Worm (Caenorhabditis elegans) whole organism, young adult: ENCODE data around the gene snf-10.
A peak's percentile ranks its signal among the peaks of the same experiment; 100 is the strongest.

Source experiments
- B0019.2 ChIP-seq: fragments of 200-800 bp; sonication (Bioruptor generic); conservative IDR thresholded peaks from 2 replicates; pipeline ENCODE4 v1.3.6; 2022; ENCODE audit warnings: missing genetic modification reagents, missing genetic modification characterization, missing compliant biosample characterization
- C17E4.6 ChIP-seq: fragments of 200-800 bp; sonication (Bioruptor generic); IDR thresholded peaks from 2 replicates; pipeline ENCODE4 v1.3.6; 2022; ENCODE audit warnings: missing genetic modification reagents, missing genetic modification characterization, missing compliant biosample characterization
- D2030.7 ChIP-seq: fragments of 200-800 bp; sonication (Bioruptor generic); IDR thresholded peaks from 2 replicates; pipeline ENCODE4 v1.3.6; 2022; ENCODE audit warnings: missing genetic modification reagents, missing genetic modification characterization, missing compliant biosample characterization
- F22D6.2 ChIP-seq: sonication (generic microtip); optimal IDR thresholded peaks from 2 replicates; lab custom pipeline; 2016; ENCODE audit warnings: mild to moderate bottlenecking, missing genetic modification characterization, missing compliant biosample characterization
- F37B4.10 ChIP-seq: fragments of 200-800 bp; sonication (Bioruptor generic); IDR thresholded peaks from 2 replicates; pipeline ENCODE4 v1.3.6; 2022; ENCODE audit warnings: missing genetic modification characterization, missing compliant biosample characterization
- F39B2.1 ChIP-seq: fragments of 200-800 bp; sonication (Bioruptor generic); IDR thresholded peaks from 2 replicates; pipeline ENCODE4 v1.3.6; 2022; ENCODE audit warnings: missing genetic modification reagents, missing genetic modification characterization, missing compliant biosample characterization
- F49E8.2 ChIP-seq: sonication (generic microtip); optimal IDR thresholded peaks from 3 replicates; lab custom pipeline; 2017; ENCODE audit warnings: missing genetic modification characterization, mild to moderate bottlenecking, missing compliant biosample characterization, antibody characterized with exemption, moderate library complexity; ENCODE audit not compliant: insufficient read depth
- K11D2.4 ChIP-seq: fragments of 200-800 bp; sonication (Bioruptor generic); IDR thresholded peaks from 2 replicates; pipeline ENCODE4 v1.3.6; 2022; ENCODE audit warnings: missing genetic modification reagents, missing genetic modification characterization, missing compliant biosample characterization
- Y53F4B.3 ChIP-seq: fragments of 200-800 bp; sonication (Bioruptor generic); IDR thresholded peaks from 2 replicates; pipeline ENCODE4 v1.3.6; 2022; ENCODE audit warnings: missing genetic modification reagents, missing genetic modification characterization, missing compliant biosample characterization
- Y53G8AR.9 ChIP-seq: fragments of 200-800 bp; sonication (Bioruptor generic); conservative IDR thresholded peaks from 2 replicates; pipeline ENCODE4 v1.3.6; 2022; ENCODE audit warnings: missing genetic modification reagents, missing genetic modification characterization, missing compliant biosample characterization
- ama-1 ChIP-seq, 3 experiments: fragments of 150-350 bp in 1 of 3; sonication (generic microtip) in 2 of 3; optimal IDR thresholded peaks; 2 replicates each; lab custom pipeline; 2014 to 2018; ENCODE audit warnings: missing biosample characterization in 2 of 3, missing genetic modification characterization in 2 of 3, missing genetic modification reagents in 2 of 3
- attf-5 ChIP-seq: fragments of 200-800 bp; sonication (Bioruptor generic); optimal IDR thresholded peaks from 2 replicates; lab custom pipeline; 2018; ENCODE audit warnings: mild to moderate bottlenecking, missing genetic modification characterization, missing compliant biosample characterization
- attf-6 ChIP-seq: fragments of 200-800 bp; sonication (Bioruptor generic); IDR thresholded peaks from 2 replicates; pipeline ENCODE4 v1.3.6; 2022; ENCODE audit warnings: missing genetic modification reagents, missing genetic modification characterization, missing compliant biosample characterization
- ccch-3 ChIP-seq: fragments of 200-800 bp; sonication (Bioruptor generic); optimal IDR thresholded peaks from 2 replicates; lab custom pipeline; 2018; ENCODE audit warnings: mild to moderate bottlenecking, missing genetic modification characterization, missing compliant biosample characterization
- cebp-1 ChIP-seq, 2 experiments: fragments of 200-800 bp in 1 of 2; sonication (Bioruptor generic) in 1 of 2; sonication (generic microtip) in 1 of 2; IDR thresholded peaks in 1 of 2; optimal IDR thresholded peaks in 1 of 2; 2 replicates each; pipeline versions ENCODE4 v1.3.6 to Lab custom; 2017 to 2022; ENCODE audit warnings: missing compliant biosample characterization in 2 of 2, missing genetic modification characterization in 2 of 2, mild to moderate bottlenecking in 1 of 2, missing genetic modification reagents in 1 of 2, moderate library complexity in 1 of 2
- ceh-58 ChIP-seq: fragments of 200-800 bp; sonication (Bioruptor generic); IDR thresholded peaks from 2 replicates; pipeline ENCODE4 v1.3.6; 2022; ENCODE audit warnings: missing genetic modification characterization, missing compliant biosample characterization
- chd-7 ChIP-seq: sonication (generic microtip); optimal IDR thresholded peaks from 2 replicates; lab custom pipeline; 2016; ENCODE audit warnings: mild to moderate bottlenecking, missing genetic modification characterization, moderate library complexity, missing compliant biosample characterization
- dpff-1 ChIP-seq: sonication (generic microtip); optimal IDR thresholded peaks from 2 replicates; lab custom pipeline; 2017; ENCODE audit warnings: mild to moderate bottlenecking, missing genetic modification characterization, missing compliant biosample characterization
- dpl-1 ChIP-seq: fragments of 150-350 bp; optimal IDR thresholded peaks from 2 replicates; lab custom pipeline; 2014; ENCODE audit warnings: missing biosample characterization, missing genetic modification reagents, missing genetic modification characterization
- ets-4 ChIP-seq: fragments of 200-800 bp; sonication (Bioruptor generic); optimal IDR thresholded peaks from 2 replicates; lab custom pipeline; 2018; ENCODE audit warnings: mild to moderate bottlenecking, missing genetic modification characterization, missing compliant biosample characterization
- hmg-1.2 ChIP-seq: fragments of 200-800 bp; sonication (Bioruptor generic); IDR thresholded peaks from 2 replicates; pipeline ENCODE4 v1.3.6; 2022; ENCODE audit warnings: missing genetic modification reagents, missing genetic modification characterization, missing compliant biosample characterization
- hmg-20 ChIP-seq: fragments of 200-800 bp; sonication (Bioruptor generic); IDR thresholded peaks from 2 replicates; pipeline ENCODE4 v1.3.6; 2022; ENCODE audit warnings: missing genetic modification reagents, missing genetic modification characterization, missing compliant biosample characterization
- hsf-1 ChIP-seq: fragments of 200-800 bp; sonication (Bioruptor generic); IDR thresholded peaks from 2 replicates; pipeline ENCODE4 v1.3.6; 2022; ENCODE audit warnings: missing genetic modification reagents, missing genetic modification characterization, missing compliant biosample characterization
- lag-1 ChIP-seq: fragments of 200-800 bp; sonication (Bioruptor generic); IDR thresholded peaks from 2 replicates; pipeline ENCODE4 v1.3.6; 2022; ENCODE audit warnings: missing genetic modification reagents, missing genetic modification characterization, missing compliant biosample characterization
- lsl-1 ChIP-seq: fragments of 200-800 bp; sonication (Bioruptor generic); optimal IDR thresholded peaks from 2 replicates; lab custom pipeline; 2018; ENCODE audit warnings: mild to moderate bottlenecking, missing genetic modification characterization, moderate library complexity, missing compliant biosample characterization
- madf-10 ChIP-seq: sonication (generic microtip); optimal IDR thresholded peaks from 2 replicates; lab custom pipeline; 2016; ENCODE audit warnings: mild to moderate bottlenecking, missing genetic modification characterization, missing compliant biosample characterization
- madf-6 ChIP-seq: fragments of 200-800 bp; sonication (Bioruptor generic); IDR thresholded peaks from 2 replicates; pipeline ENCODE4 v1.3.6; 2022; ENCODE audit warnings: missing genetic modification reagents, missing genetic modification characterization, missing compliant biosample characterization
- mel-28 ChIP-seq: sonication (generic microtip); optimal IDR thresholded peaks from 2 replicates; lab custom pipeline; 2016; ENCODE audit warnings: borderline replicate concordance, mild to moderate bottlenecking, missing genetic modification characterization, missing compliant biosample characterization
- mes-4 ChIP-seq: sonication (generic microtip); optimal IDR thresholded peaks from 2 replicates; lab custom pipeline; 2016; ENCODE audit warnings: missing genotype, missing genetic modification characterization, missing compliant biosample characterization
- nhr-80 ChIP-seq: sonication (generic microtip); optimal IDR thresholded peaks from 2 replicates; lab custom pipeline; 2016; ENCODE audit warnings: missing genetic modification characterization, missing compliant biosample characterization
- nhr-90 ChIP-seq: sonication (generic microtip); optimal IDR thresholded peaks from 2 replicates; lab custom pipeline; 2016; ENCODE audit warnings: missing genotype, mild to moderate bottlenecking, missing genetic modification characterization, missing compliant biosample characterization
- pbrm-1 ChIP-seq: fragments of 200-800 bp; sonication (Bioruptor generic); IDR thresholded peaks from 2 replicates; pipeline ENCODE4 v1.3.6; 2022; ENCODE audit warnings: missing genetic modification reagents, missing genetic modification characterization, missing compliant biosample characterization
- rcor-1 ChIP-seq: fragments of 200-800 bp; sonication (Bioruptor generic); IDR thresholded peaks from 2 replicates; pipeline ENCODE4 v1.3.6; 2022; ENCODE audit warnings: missing genetic modification reagents, missing genetic modification characterization, missing compliant biosample characterization
- repo-1 ChIP-seq: sonication (generic microtip); optimal IDR thresholded peaks from 2 replicates; lab custom pipeline; 2017; ENCODE audit warnings: mild to moderate bottlenecking, missing genetic modification characterization, missing compliant biosample characterization
- sea-2 ChIP-seq: fragments of 200-800 bp; sonication (Bioruptor generic); IDR thresholded peaks from 2 replicates; pipeline ENCODE4 v1.3.6; 2022; ENCODE audit warnings: missing genetic modification characterization, missing compliant biosample characterization
- snpc-1.1 ChIP-seq: sonication (generic microtip); optimal IDR thresholded peaks from 2 replicates; lab custom pipeline; 2017; ENCODE audit warnings: missing genetic modification characterization, mild to moderate bottlenecking, missing compliant biosample characterization, antibody characterized with exemption, moderate library complexity, missing genotype, missing genetic modification reagents; ENCODE audit not compliant: insufficient read depth
- somi-1 ChIP-seq: fragments of 200-800 bp; sonication (Bioruptor generic); optimal IDR thresholded peaks from 2 replicates; lab custom pipeline; 2018; ENCODE audit warnings: mild to moderate bottlenecking, missing genetic modification characterization, missing compliant biosample characterization
- unc-62 ChIP-seq: fragments of 150-350 bp; optimal IDR thresholded peaks from 2 replicates; lab custom pipeline; 2014; ENCODE audit warnings: missing biosample characterization, missing genetic modification reagents, missing genetic modification characterization
- zim-3 ChIP-seq: sonication (generic microtip); optimal IDR thresholded peaks from 2 replicates; lab custom pipeline; 2017; ENCODE audit warnings: mild to moderate bottlenecking, missing genetic modification characterization, moderate library complexity, missing compliant biosample characterization
- ztf-18 ChIP-seq: sonication (generic microtip); optimal IDR thresholded peaks from 2 replicates; lab custom pipeline; 2016; ENCODE audit warnings: missing genotype, mild to moderate bottlenecking, missing genetic modification characterization, missing compliant biosample characterization
- ztf-25 ChIP-seq: fragments of 200-800 bp; sonication (Bioruptor generic); IDR thresholded peaks from 2 replicates; pipeline ENCODE4 v1.3.6; 2022; ENCODE audit warnings: missing genetic modification reagents, missing genetic modification characterization, missing compliant biosample characterization
- ztf-3 ChIP-seq: fragments of 200-800 bp; sonication (Bioruptor generic); optimal IDR thresholded peaks from 2 replicates; lab custom pipeline; 2018; ENCODE audit warnings: mild to moderate bottlenecking, missing genetic modification characterization, missing compliant biosample characterization

snf-10 gene

ce11 chrV:10466607-10467092, 26.0 kb upstream of the snf-10 start (continued):
- TF ChIP-seq Y53G8AR.9 (GFP tag; lab: Robert Waterston, UW) (0 out of 2 replicates have a peak, but pooled peaks have one; percentile 56), hmg-1.2 (peak; percentile 85), ceh-58 (no peak)
- TF ChIP-seq, all 124 proteins: peak for 44

ce11 chrV:10465478-10465877, 24.9 kb upstream of the snf-10 start:
- TF ChIP-seq D2030.7 (no peak), madf-6 (GFP tag; lab: Robert Waterston, UW) (no peak), mes-4 (tag; lab: Kevin White, UChicago) (no peak), ztf-3 (GFP tag; lab: Kevin White, UChicago) (no peak), ama-1 (optimal IDR thresholded peaks at IDR 0.05; lab: Kevin White, UChicago) (no peak), ama-1 (GFP tag; optimal IDR thresholded peaks at IDR 0.05; lab: Kevin White, UChicago) (no peak), unc-62 (GFP tag; lab: Kevin White, UChicago) (no peak), ccch-3 (GFP tag; lab: Kevin White, UChicago) (no peak), lsl-1 (GFP tag; lab: Kevin White, UChicago) (no peak), mel-28 (tag; lab: Kevin White, UChicago) (no peak), repo-1 (tag; lab: Kevin White, UChicago) (no peak), attf-6 (GFP tag; lab: Robert Waterston, UW) (no peak), chd-7 (tag; lab: Kevin White, UChicago) (no peak)

- TF ChIP-seq F22D6.2 (tag; lab: Kevin White, UChicago) (no peak), dpl-1 (GFP tag; lab: Kevin White, UChicago) (no peak), F39B2.1 (GFP tag; lab: Robert Waterston, UW) (no peak), Y53F4B.3 (GFP tag; lab: Robert Waterston, UW) (no peak), pbrm-1 (GFP tag; lab: Robert Waterston, UW) (no peak), madf-10 (no peak), somi-1 (GFP tag; lab: Kevin White, UChicago) (no peak), nhr-90 (tag; lab: Kevin White, UChicago) (no peak), chd-7 (tag; lab: Kevin White, UChicago) (no peak), lag-1 (GFP tag; lab: Robert Waterston, UW) (no peak), cebp-1 (GFP tag; IDR thresholded peaks at IDR 0.05; lab: Robert Waterston, UW) (no peak), cebp-1 (tag; optimal IDR thresholded peaks at IDR 0.05; lab: Kevin White, UChicago) (no peak), zim-3 (tag; lab: Kevin White, UChicago) (no peak), ets-4 (no peak), B0019.2 (no peak), rcor-1 (GFP tag; lab: Robert Waterston, UW) (no peak), nhr-80 (tag; lab: Kevin White, UChicago) (no peak), lsl-1 (GFP tag; lab: Kevin White, UChicago) (no peak), K11D2.4 (no peak), ccch-3 (GFP tag; lab: Kevin White, UChicago) (no peak)
- TF ChIP-seq, all 124 proteins: peak for 0
These were observed 24.1 kb upstream of the snf-10 start for ce11 chrV:10464746-10465145.

- TF ChIP-seq attf-6 (GFP tag; lab: Robert Waterston, UW) (no peak), attf-5 (GFP tag; lab: Kevin White, UChicago) (no peak), F49E8.2 (tag; lab: Kevin White, UChicago) (no peak), F37B4.10 (GFP tag; lab: Robert Waterston, UW) (no peak), hmg-20 (no peak), Y53G8AR.9 (GFP tag; lab: Robert Waterston, UW) (no peak), sea-2 (no peak), K11D2.4 (no peak), hsf-1 (GFP tag; lab: Robert Waterston, UW) (no peak), C17E4.6 (GFP tag; lab: Robert Waterston, UW) (no peak), ztf-25 (GFP tag; lab: Robert Waterston, UW) (no peak), snpc-1.1 (tag; lab: Kevin White, UChicago) (no peak), F22D6.2 (tag; lab: Kevin White, UChicago) (no peak), nhr-80 (tag; lab: Kevin White, UChicago) (no peak), ztf-18 (no peak), dpff-1 (no peak)
These were observed 23.5 kb upstream of the snf-10 start for ce11 chrV:10464160-10464559.
